Worm (Caenorhabditis elegans) whole organism, L2 larva: ENCODE data around the gene nduv-2.
A peak's percentile ranks its signal among the peaks of the same experiment; 100 is the strongest.

Experiments used
- C34F6.9 ChIP-seq: fragments of 150-350 bp; optimal IDR thresholded peaks from 2 replicates; lab custom pipeline; 2014; ENCODE audit warnings: missing biosample characterization, missing genetic modification characterization
- alr-1 ChIP-seq: fragments of 150-350 bp; optimal IDR thresholded peaks from 2 replicates; lab custom pipeline; 2014; ENCODE audit warnings: missing biosample characterization, missing genetic modification characterization
- dmd-4 ChIP-seq: sonication (generic microtip); optimal IDR thresholded peaks from 2 replicates; lab custom pipeline; 2017; ENCODE audit warnings: missing biosample characterization, missing genetic modification characterization
- elt-1 ChIP-seq: fragments of 150-350 bp; optimal IDR thresholded peaks from 2 replicates; lab custom pipeline; 2014; ENCODE audit warnings: missing biosample characterization, missing genetic modification characterization
- elt-3 ChIP-seq: sonication (generic microtip); optimal IDR thresholded peaks from 2 replicates; lab custom pipeline; 2017; ENCODE audit warnings: missing biosample characterization, missing genetic modification characterization
- nhr-11 ChIP-seq: fragments of 150-350 bp; optimal IDR thresholded peaks from 2 replicates; lab custom pipeline; 2014; ENCODE audit warnings: missing biosample characterization, missing genetic modification characterization
- nhr-21 ChIP-seq: fragments of 150-350 bp; optimal IDR thresholded peaks from 2 replicates; lab custom pipeline; 2014; ENCODE audit warnings: missing biosample characterization, missing genetic modification characterization
- nhr-23 ChIP-seq: fragments of 150-350 bp; optimal IDR thresholded peaks from 2 replicates; lab custom pipeline; 2014; ENCODE audit warnings: missing biosample characterization, missing genetic modification reagents, missing genetic modification characterization
- snpc-4 ChIP-seq: fragments of 150-350 bp; optimal IDR thresholded peaks from 2 replicates; lab custom pipeline; 2014; ENCODE audit warnings: missing biosample characterization, missing genetic modification characterization
- unc-55 ChIP-seq: fragments of 150-350 bp; sonication (generic microtip); optimal IDR thresholded peaks from 3 replicates; lab custom pipeline; 2014; ENCODE audit warnings: missing biosample characterization, missing genetic modification reagents, missing genetic modification characterization
- unc-62 ChIP-seq: fragments of 150-350 bp; optimal IDR thresholded peaks from 2 replicates; lab custom pipeline; 2014; ENCODE audit warnings: missing biosample characterization, missing genetic modification reagents, missing genetic modification characterization
- zag-1 ChIP-seq: fragments of 150-350 bp; optimal IDR thresholded peaks from 2 replicates; lab custom pipeline; 2014; ENCODE audit warnings: missing biosample characterization, missing genetic modification characterization
- ztf-4 ChIP-seq: fragments of 150-350 bp; optimal IDR thresholded peaks from 2 replicates; lab custom pipeline; 2014; ENCODE audit warnings: missing biosample characterization, missing genetic modification characterization

DNA sequence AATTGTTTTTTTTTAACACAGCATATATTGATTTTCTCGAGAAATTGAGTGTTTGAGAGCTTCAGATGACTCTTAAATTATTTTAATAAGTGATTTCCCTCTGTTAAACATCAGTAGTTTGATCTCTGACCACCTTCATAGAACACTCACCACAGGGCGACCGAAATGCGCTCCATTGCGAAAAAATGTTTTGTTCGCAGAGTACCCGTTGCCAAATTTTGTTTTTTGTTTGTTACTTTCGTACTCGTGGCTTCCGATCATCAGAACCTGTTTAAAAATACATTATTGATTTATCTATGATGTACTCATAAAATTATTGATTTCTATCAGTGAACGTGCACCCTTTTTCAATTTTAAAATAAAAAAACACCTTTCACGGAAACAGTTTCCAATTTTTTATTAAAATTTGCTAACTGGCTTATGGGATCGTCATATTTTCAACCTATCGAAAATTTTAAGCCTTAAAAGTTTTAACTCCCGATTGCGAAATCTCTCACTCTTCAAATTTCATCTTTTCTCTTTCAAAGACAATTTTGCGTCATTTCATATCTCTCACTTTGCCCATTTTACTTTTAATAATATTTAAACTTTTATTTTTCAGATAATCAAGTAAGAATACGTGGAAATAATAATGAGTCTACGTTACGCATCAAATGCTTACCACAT lies 35.4 kb upstream of the nduv-2 start, which contains the start of gene letm-1:
- TF ChIP-seq snpc-4 (no peak), zag-1 (tag; lab: Kevin White, UChicago) (no peak), dmd-4 (no peak), unc-62 (GFP tag; lab: Kevin White, UChicago) (no peak), C34F6.9 (peak; percentile 24), unc-55 (GFP tag; lab: Kevin White, UChicago) (no peak), elt-3 (tag; lab: Kevin White, UChicago) (no peak), elt-1 (tag; lab: Kevin White, UChicago) (no peak), nhr-23 (tag; lab: Kevin White, UChicago) (no peak), nhr-11 (no peak), nhr-21 (tag; lab: Kevin White, UChicago) (no peak), ztf-4 (tag; lab: Kevin White, UChicago) (no peak), alr-1 (tag; lab: Kevin White, UChicago) (no peak)
